Fruit fly (Drosophila melanogaster): ENCODE measurements around the gene sofe.
A peak's percentile ranks its signal among the peaks of the same experiment; 100 is the strongest.

Gene sofe

dm6 chrX:10877087-10877935 is 20.1 kb upstream of the sofe start, which contains the start of gene CG1637 (continued):
- TF ChIP-seq CG18011 (GFP tag; optimal IDR thresholded peaks at IDR 0.05) (no peak), CG18619 (GFP tag; optimal IDR thresholded peaks at IDR 0.05) (no peak), CG42726 (GFP tag; IDR thresholded peaks at IDR 0.05; ENCODE audit: partially characterized antibody) (peak; percentile 51; the same call in 1 of the 2 replicates), Lhr (GFP tag; optimal IDR thresholded peaks at IDR 0.05) (no peak), CG17328 (GFP tag; IDR thresholded peaks at IDR 0.05) (no peak), fd102C (GFP tag; optimal IDR thresholded peaks at IDR 0.05) (no peak), mam (GFP tag; optimal IDR thresholded peaks at IDR 0.05) (no peak), chm (GFP tag; IDR thresholded peaks at IDR 0.05) (no peak), cwo (GFP tag; optimal IDR thresholded peaks at IDR 0.05) (no peak), CG31224 (GFP tag; IDR thresholded peaks at IDR 0.05) (no peak), CG10321 (GFP tag; IDR thresholded peaks at IDR 0.05) (no peak), phol (tag; optimal IDR thresholded peaks at IDR 0.05) (no peak), CG7987 (GFP tag; optimal IDR thresholded peaks at IDR 0.05) (no peak), vvl (GFP tag; IDR thresholded peaks at IDR 0.05) (peak; percentile 44; the same call in 1 of the 2 replicates), CG6272 (GFP tag; IDR thresholded peaks at IDR 0.05) (no peak), caup (GFP tag; optimal IDR thresholded peaks at IDR 0.05; ENCODE audit: severe bottlenecking) (no peak), Hey (tag; optimal IDR thresholded peaks at IDR 0.05) (no peak), YL-1 (GFP tag; optimal IDR thresholded peaks at IDR 0.05) (peak; percentile 4), Ravus (GFP tag; IDR thresholded peaks at IDR 0.05) (no peak), tio (GFP tag; optimal IDR thresholded peaks at IDR 0.05) (no peak), bbx (GFP tag; IDR thresholded peaks at IDR 0.05; ENCODE audit: partially characterized antibody) (peak; percentile 82), NC2β (GFP tag; optimal IDR thresholded peaks at IDR 0.05) (no peak), CG18262 (tag; optimal IDR thresholded peaks at IDR 0.05) (no peak), CG12071 (GFP tag; optimal IDR thresholded peaks at IDR 0.05) (no peak), hbn (GFP tag; IDR thresholded peaks at IDR 0.05; ENCODE audit: partially characterized antibody) (peak; percentile 64), Jarid2 (GFP tag; optimal IDR thresholded peaks at IDR 0.05) (no peak), cas (GFP tag; IDR thresholded peaks at IDR 0.05) (no peak), CG8765 (GFP tag; IDR thresholded peaks at IDR 0.05) (no peak), Camta (GFP tag; optimal IDR thresholded peaks at IDR 0.05) (no peak), ara (GFP tag; IDR thresholded peaks at IDR 0.05) (no peak), CG1603 (tag; optimal IDR thresholded peaks at IDR 0.05) (peak; percentile 50), CG33557 (GFP tag; optimal IDR thresholded peaks at IDR 0.05) (no peak), rib (GFP tag; IDR thresholded peaks at IDR 0.05) (no peak), CG12744 (GFP tag; optimal IDR thresholded peaks at IDR 0.05) (no peak), sc (optimal IDR thresholded peaks at IDR 0.05) (no peak), sc (GFP tag; optimal IDR thresholded peaks at IDR 0.05) (no peak), mld (GFP tag; IDR thresholded peaks at IDR 0.05; ENCODE audit: partially characterized antibody) (0 out of 3 replicates have a peak, but pooled peaks have one; percentile 52), Gsc (GFP tag; IDR thresholded peaks at IDR 0.05) (no peak), ci (GFP tag; IDR thresholded peaks at IDR 0.05) (no peak), Neu2 (GFP tag; optimal IDR thresholded peaks at IDR 0.05; ENCODE audit: borderline replicate concordance) (no peak), Med (GFP tag) (peak; percentile 32), HLH3B (GFP tag; IDR thresholded peaks at IDR 0.05) (no peak), ERR (GFP tag; optimal IDR thresholded peaks at IDR 0.05) (no peak), CG2875 (GFP tag; optimal IDR thresholded peaks at IDR 0.05) (no peak), vfl (GFP tag; optimal IDR thresholded peaks at IDR 0.05) (no peak), NFAT (GFP tag; IDR thresholded peaks at IDR 0.05) (no peak), lilli (GFP tag; optimal IDR thresholded peaks at IDR 0.05) (no peak), pho (GFP tag; optimal IDR thresholded peaks at IDR 0.05) (no peak), oc (tag; optimal IDR thresholded peaks at IDR 0.05) (no peak)
